Fruit fly (Drosophila melanogaster) whole organism, embryonic: ENCODE results near the gene Ir75d.

Experiments used
- Bgb ChIP-seq: fragments of 200-800 bp; sonication (Bioruptor generic); IDR thresholded peaks from 2 replicates; pipeline ENCODE4 v1.3.6; 2022; ENCODE audit warnings: missing biosample characterization, missing genetic modification characterization; ENCODE audit not compliant: partially characterized antibody
- CG10543 ChIP-seq: fragments of 200-800 bp; sonication (Bioruptor generic); optimal IDR thresholded peaks from 3 replicates; lab custom pipeline; 2017; ENCODE audit warnings: missing biosample characterization, mild to moderate bottlenecking, missing genetic modification characterization, moderate library complexity
- CG11723 ChIP-seq: fragments of 200-800 bp; sonication (Bioruptor generic); optimal IDR thresholded peaks from 2 replicates; lab custom pipeline; 2017; ENCODE audit warnings: missing biosample characterization, mild to moderate bottlenecking, missing genetic modification characterization
- CG13287 ChIP-seq: fragments of 200-800 bp; sonication (Bioruptor generic); IDR thresholded peaks from 2 replicates; pipeline ENCODE4 v1.3.6; 2022; ENCODE audit warnings: missing biosample characterization, missing genetic modification characterization; ENCODE audit not compliant: partially characterized antibody
- CG15696 ChIP-seq: fragments of 200-800 bp; sonication (Bioruptor generic); optimal IDR thresholded peaks from 2 replicates; lab custom pipeline; 2019; ENCODE audit warnings: missing biosample characterization, mild to moderate bottlenecking, missing genetic modification characterization, moderate library complexity
- CG16779 ChIP-seq: fragments of 200-800 bp; sonication (Bioruptor generic); IDR thresholded peaks from 2 replicates; pipeline ENCODE4 v1.3.6; 2022; ENCODE audit warnings: missing biosample characterization, missing genetic modification characterization
- CG16815 ChIP-seq: fragments of 200-800 bp; sonication (Bioruptor generic); optimal IDR thresholded peaks from 3 replicates; lab custom pipeline; 2017; ENCODE audit warnings: missing biosample characterization, mild to moderate bottlenecking, missing genetic modification characterization
- CG17359 ChIP-seq: fragments of 200-800 bp; sonication (Bioruptor generic); optimal IDR thresholded peaks from 3 replicates; lab custom pipeline; 2018; ENCODE audit warnings: missing biosample characterization, mild to moderate bottlenecking, missing genetic modification characterization, moderate library complexity
- CG18262 ChIP-seq: fragments of 200-800 bp; optimal IDR thresholded peaks from 3 replicates; lab custom pipeline; 2019; ENCODE audit warnings: missing biosample characterization, mild to moderate bottlenecking, missing genetic modification characterization, moderate library complexity
- CG31365 ChIP-seq: fragments of 200-800 bp; sonication (Bioruptor generic); optimal IDR thresholded peaks from 2 replicates; lab custom pipeline; 2018; ENCODE audit warnings: missing biosample characterization, mild to moderate bottlenecking, missing genetic modification characterization
- CG3281 ChIP-seq: fragments of 200-800 bp; sonication (Bioruptor generic); optimal IDR thresholded peaks from 3 replicates; lab custom pipeline; 2017; ENCODE audit warnings: missing biosample characterization, mild to moderate bottlenecking, missing genetic modification characterization
- CG3847 ChIP-seq: fragments of 200-800 bp; sonication (Bioruptor generic); IDR thresholded peaks from 2 replicates; pipeline ENCODE4 v1.3.6; 2022; ENCODE audit warnings: missing biosample characterization, missing genetic modification characterization
- CG6689 ChIP-seq: fragments of 200-800 bp; sonication (Bioruptor generic); IDR thresholded peaks from 2 replicates; pipeline ENCODE4 v1.3.6; 2022; ENCODE audit warnings: missing biosample characterization, missing genetic modification characterization
- CG7271 ChIP-seq: fragments of 200-800 bp; sonication (Bioruptor generic); optimal IDR thresholded peaks from 2 replicates; lab custom pipeline; 2018; ENCODE audit warnings: missing biosample characterization, mild to moderate bottlenecking, missing genetic modification characterization, moderate library complexity
- CG8290 ChIP-seq, 3 experiments: fragments of 200-800 bp; sonication (Bioruptor generic); optimal IDR thresholded peaks; 2 replicates each; lab custom pipeline; 2016 to 2019; ENCODE audit warnings: missing biosample characterization in 3 of 3, missing genetic modification characterization in 3 of 3, mild to moderate bottlenecking in 2 of 3, moderate library complexity in 1 of 3
- CHES-1-like ChIP-seq: fragments of 200-800 bp; sonication (Bioruptor generic); optimal IDR thresholded peaks from 2 replicates; lab custom pipeline; 2016; ENCODE audit warnings: missing biosample characterization, missing genetic modification characterization
- Camta ChIP-seq: fragments of 200-800 bp; sonication (Bioruptor generic); optimal IDR thresholded peaks from 2 replicates; lab custom pipeline; 2016; ENCODE audit warnings: missing biosample characterization, missing genetic modification characterization
- CoRest ChIP-seq: fragments of 200-800 bp; sonication (Bioruptor generic); optimal IDR thresholded peaks from 3 replicates; lab custom pipeline; 2018; ENCODE audit warnings: missing biosample characterization, mild to moderate bottlenecking, missing genetic modification characterization, moderate library complexity
- Dbx ChIP-seq: fragments of 200-800 bp; sonication (Bioruptor generic); IDR thresholded peaks from 3 replicates; pipeline ENCODE4 v1.3.6; 2022; ENCODE audit warnings: missing biosample characterization, missing genetic modification characterization
- Eip74EF ChIP-seq, 2 experiments: fragments of 200-800 bp in 1 of 2; fragments of >200 bp in 1 of 2; sonication (Bioruptor generic) in 1 of 2; optimal IDR thresholded peaks; 2 replicates each; lab custom pipeline; 2017 to 2019; ENCODE audit warnings: missing biosample characterization in 2 of 2, missing genetic modification characterization in 2 of 2, mild to moderate bottlenecking in 1 of 2, moderate library complexity in 1 of 2
- Fer1 ChIP-seq: fragments of 200-800 bp; sonication (Bioruptor generic); optimal IDR thresholded peaks from 2 replicates; lab custom pipeline; 2017; ENCODE audit warnings: missing biosample characterization, mild to moderate bottlenecking, missing genetic modification characterization
- Gug ChIP-seq: fragments of 200-800 bp; sonication (Bioruptor generic); IDR thresholded peaks from 4 replicates; pipeline ENCODE4 v1.3.6; 2022; ENCODE audit warnings: missing biosample characterization, missing genetic modification characterization
- Hr3 ChIP-seq: fragments of 200-800 bp; sonication (Bioruptor generic); optimal IDR thresholded peaks from 3 replicates; lab custom pipeline; 2016; ENCODE audit warnings: missing biosample characterization, missing genetic modification characterization
- Lim3 ChIP-seq: fragments of 200-800 bp; sonication (Bioruptor generic); IDR thresholded peaks from 2 replicates; pipeline ENCODE4 v1.3.6; 2022; ENCODE audit warnings: missing biosample characterization, missing genetic modification characterization
- Oaz ChIP-seq: fragments of 200-800 bp; sonication (Bioruptor generic); IDR thresholded peaks from 2 replicates; pipeline ENCODE4 v1.3.6; 2022; ENCODE audit warnings: missing biosample characterization, missing genetic modification characterization
- Opbp ChIP-seq: fragments of 200-800 bp; sonication (Bioruptor generic); IDR thresholded peaks from 3 replicates; pipeline ENCODE4 v1.3.6; 2022; ENCODE audit warnings: missing biosample characterization, missing genetic modification characterization; ENCODE audit not compliant: partially characterized antibody
- Optix ChIP-seq: fragments of 200-800 bp; sonication (Bioruptor generic); IDR thresholded peaks from 3 replicates; pipeline ENCODE4 v1.3.6; 2022; ENCODE audit warnings: missing biosample characterization, missing genetic modification characterization
- Sox102F ChIP-seq: fragments of 200-800 bp; sonication (Bioruptor generic); optimal IDR thresholded peaks from 2 replicates; lab custom pipeline; 2018; ENCODE audit warnings: missing biosample characterization, mild to moderate bottlenecking, missing genetic modification characterization, moderate library complexity
- chif ChIP-seq, 2 experiments: fragments of 200-800 bp; sonication (Bioruptor generic); optimal IDR thresholded peaks; 3 replicates each; lab custom pipeline; 2016; ENCODE audit warnings: missing biosample characterization in 2 of 2, missing genetic modification characterization in 2 of 2
- crp ChIP-seq, 2 experiments: fragments of 200-800 bp; sonication (Bioruptor generic); optimal IDR thresholded peaks; 2 replicates in 1 of 2; 3 replicates in 1 of 2; lab custom pipeline; 2017; ENCODE audit warnings: missing biosample characterization in 2 of 2, missing genetic modification characterization in 2 of 2, mild to moderate bottlenecking in 1 of 2, moderate library complexity in 1 of 2
- ewg ChIP-seq: fragments of 200-800 bp; sonication (Bioruptor generic); optimal IDR thresholded peaks from 3 replicates; lab custom pipeline; 2017; ENCODE audit warnings: mild to moderate bottlenecking, missing biosample characterization, missing genetic modification reagents, missing genetic modification characterization
- fd64A ChIP-seq: fragments of 200-800 bp; sonication (Bioruptor generic); optimal IDR thresholded peaks from 3 replicates; lab custom pipeline; 2018; ENCODE audit warnings: missing biosample characterization, mild to moderate bottlenecking, missing genetic modification characterization
- hkb ChIP-seq, 2 experiments: fragments of 200-800 bp in 1 of 2; fragments of >200 bp in 1 of 2; sonication (Bioruptor generic) in 1 of 2; IDR thresholded peaks in 1 of 2; optimal IDR thresholded peaks in 1 of 2; 2 replicates each; pipeline versions ENCODE4 v1.3.6 to Lab custom; 2017 to 2022; ENCODE audit warnings: missing biosample characterization in 1 of 2, missing genetic modification characterization in 1 of 2
- jumu ChIP-seq: fragments of 200-800 bp; sonication (Bioruptor generic); optimal IDR thresholded peaks from 3 replicates; lab custom pipeline; 2016; ENCODE audit warnings: missing biosample characterization, missing genetic modification characterization
- lbe ChIP-seq: fragments of 200-800 bp; sonication (Bioruptor generic); optimal IDR thresholded peaks from 2 replicates; lab custom pipeline; 2016; ENCODE audit warnings: missing biosample characterization, mild to moderate bottlenecking, missing genetic modification characterization
- mam ChIP-seq: fragments of 200-800 bp; sonication (Bioruptor generic); optimal IDR thresholded peaks from 3 replicates; lab custom pipeline; 2016; ENCODE audit warnings: missing biosample characterization, missing genetic modification characterization
- nerfin-1 ChIP-seq: fragments of 200-800 bp; sonication (Bioruptor generic); optimal IDR thresholded peaks from 3 replicates; lab custom pipeline; 2019; ENCODE audit warnings: missing biosample characterization, mild to moderate bottlenecking, missing genetic modification characterization, moderate library complexity
- pfk ChIP-seq: fragments of 200-800 bp; sonication (Bioruptor generic); optimal IDR thresholded peaks from 2 replicates; lab custom pipeline; 2018; ENCODE audit warnings: missing biosample characterization, mild to moderate bottlenecking, missing genetic modification characterization, moderate library complexity
- pita ChIP-seq: fragments of 200-800 bp; sonication (Bioruptor generic); optimal IDR thresholded peaks from 2 replicates; lab custom pipeline; 2017; ENCODE audit warnings: missing biosample characterization, mild to moderate bottlenecking, missing genetic modification characterization
- prd ChIP-seq, 3 experiments: fragments of >200 bp in 2 of 3; fragments of 200-800 bp in 1 of 3; sonication (Bioruptor generic) in 1 of 3; optimal IDR thresholded peaks in 2 of 3; IDR thresholded peaks in 1 of 3; 2 replicates in 2 of 3; 3 replicates in 1 of 3; pipeline versions ENCODE4 v1.3.6 to Lab custom; 2017 to 2022; ENCODE audit warnings: missing biosample characterization in 1 of 3, missing genetic modification characterization in 1 of 3
- salm ChIP-seq: fragments of 200-800 bp; sonication (Bioruptor generic); optimal IDR thresholded peaks from 2 replicates; lab custom pipeline; 2018; ENCODE audit warnings: missing biosample characterization, mild to moderate bottlenecking, missing genetic modification characterization
- scrt ChIP-seq: fragments of 200-800 bp; sonication (Bioruptor generic); optimal IDR thresholded peaks from 2 replicates; lab custom pipeline; 2018; ENCODE audit warnings: missing biosample characterization, mild to moderate bottlenecking, missing genetic modification characterization, moderate library complexity
- seq ChIP-seq: fragments of 200-800 bp; sonication (Bioruptor generic); IDR thresholded peaks from 2 replicates; pipeline ENCODE4 v1.3.6; 2022; ENCODE audit warnings: missing biosample characterization, missing genetic modification characterization
- shn ChIP-seq: fragments of 200-800 bp; sonication (Bioruptor generic); optimal IDR thresholded peaks from 3 replicates; lab custom pipeline; 2016; ENCODE audit warnings: missing biosample characterization, missing genetic modification characterization
- slp2 ChIP-seq: fragments of 200-800 bp; sonication (Bioruptor generic); optimal IDR thresholded peaks from 2 replicates; lab custom pipeline; 2016; ENCODE audit warnings: missing biosample characterization, missing genetic modification characterization
- so ChIP-seq: fragments of 200-800 bp; sonication (Bioruptor generic); IDR thresholded peaks from 3 replicates; pipeline ENCODE4 v1.3.6; 2022; ENCODE audit warnings: missing biosample characterization, missing genetic modification characterization
- sob ChIP-seq: fragments of 200-800 bp; sonication (Bioruptor generic); IDR thresholded peaks from 2 replicates; pipeline ENCODE4 v1.3.6; 2022; ENCODE audit warnings: missing biosample characterization, missing genetic modification characterization
- ssp ChIP-seq: fragments of 200-800 bp; sonication (Bioruptor generic); IDR thresholded peaks from 2 replicates; pipeline ENCODE4 v1.3.6; 2022; ENCODE audit warnings: missing biosample characterization, missing genetic modification characterization
- trem ChIP-seq: fragments of 200-800 bp; optimal IDR thresholded peaks from 3 replicates; lab custom pipeline; 2019; ENCODE audit warnings: missing biosample characterization, mild to moderate bottlenecking, missing genetic modification characterization, moderate library complexity

The Ir75d gene

DNA sequence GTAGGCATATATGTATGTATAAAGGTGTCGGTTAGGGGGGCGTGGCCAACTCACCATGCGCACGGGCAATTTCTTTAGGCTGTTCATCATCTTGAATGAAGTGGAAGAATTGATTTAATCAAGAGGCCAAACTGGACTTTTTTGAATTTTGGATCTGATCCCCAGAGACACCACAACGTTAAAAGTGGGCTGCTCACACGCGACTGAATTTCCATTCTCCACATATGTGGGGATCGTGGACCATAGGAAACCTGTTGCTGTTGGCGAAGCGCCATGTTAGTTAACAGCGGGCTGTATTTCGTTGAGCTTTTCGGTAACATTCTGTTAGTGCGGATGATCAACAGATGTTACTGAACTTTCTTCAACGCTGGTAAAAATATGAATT, 12.9 kb downstream of the Ir75d start, which contains the start of gene CG3902 (continued):
- no peak for TF ChIP-seq CG17359
- TF ChIP-seq Opbp (GFP tag; lab: Robert Waterston, UW) = peak; percentile 66; the same call in 1 of the 3 replicates
- TF ChIP-seq CG16815 (GFP tag; lab: Kevin White, UChicago) = no peak
- no peak for TF ChIP-seq Optix (GFP tag; lab: Robert Waterston, UW)
- TF ChIP-seq CG10543 (GFP tag; lab: Kevin White, UChicago) = peak; percentile 71
- TF ChIP-seq trem (tag; lab: Kevin White, UChicago) = no peak
- no peak for TF ChIP-seq slp2
- peak; percentile 6 for TF ChIP-seq nerfin-1 (tag; lab: Kevin White, UChicago)
- TF ChIP-seq pfk (GFP tag; lab: Kevin White, UChicago) = no peak
- no peak for TF ChIP-seq salm (tag; lab: Kevin White, UChicago)
- TF ChIP-seq Bgb (GFP tag; lab: Robert Waterston, UW) = peak; percentile 59; the same call in 1 of the 2 replicates
- no peak for TF ChIP-seq shn
- TF ChIP-seq prd (optimal IDR thresholded peaks at IDR 0.05; lab: Kevin White, UChicago) = no peak
- no peak for TF ChIP-seq prd (GFP tag; IDR thresholded peaks at IDR 0.05; lab: Robert Waterston, UW)
- peak; percentile 61 for TF ChIP-seq Fer1 (GFP tag; lab: Kevin White, UChicago)
- TF ChIP-seq CoRest (tag; lab: Kevin White, UChicago) = no peak
- TF ChIP-seq CG16779 (GFP tag; lab: Robert Waterston, UW) = no peak
- TF ChIP-seq seq (GFP tag; lab: Robert Waterston, UW) = no peak
- TF ChIP-seq hkb (optimal IDR thresholded peaks at IDR 0.05; lab: Kevin White, UChicago) = no peak
- no peak for TF ChIP-seq hkb (GFP tag; IDR thresholded peaks at IDR 0.05; lab: Robert Waterston, UW)
- peak; percentile 5; the same call in 1 of the 2 replicates for TF ChIP-seq CG13287
- no peak for TF ChIP-seq CG11723 (GFP tag; lab: Kevin White, UChicago)
- no peak for TF ChIP-seq CG7271 (tag; lab: Kevin White, UChicago)
- no peak for TF ChIP-seq mam
- no peak for TF ChIP-seq Lim3 (GFP tag; lab: Robert Waterston, UW)
- TF ChIP-seq CG18262 (tag; lab: Kevin White, UChicago) = no peak
- TF ChIP-seq Camta (GFP tag; lab: Kevin White, UChicago) = no peak
- no peak for TF ChIP-seq Hr3 (GFP tag; lab: Kevin White, UChicago)
- no peak for TF ChIP-seq ewg (GFP tag; lab: Kevin White, UChicago)
- TF ChIP-seq pita (GFP tag; lab: Kevin White, UChicago) = no peak
- peak; percentile 29; the same call in 1 of the 2 replicates for TF ChIP-seq sob (GFP tag; lab: Robert Waterston, UW)
- TF ChIP-seq CG6689 (GFP tag; lab: Robert Waterston, UW) = no peak
- TF ChIP-seq Eip74EF (GFP tag; optimal IDR thresholded peaks at IDR 0.05; lab: Kevin White, UChicago) = peak in 1 of 2 experiments; percentile 19
- no peak for TF ChIP-seq ssp (GFP tag; lab: Robert Waterston, UW)
- TF ChIP-seq jumu = no peak
- no peak for TF ChIP-seq Oaz (GFP tag; lab: Robert Waterston, UW)
- TF ChIP-seq chif (GFP tag; optimal IDR thresholded peaks at IDR 0.05; lab: Kevin White, UChicago) = no peak
- peak; percentile 2 for TF ChIP-seq scrt (GFP tag; lab: Kevin White, UChicago)
- no peak for TF ChIP-seq so (GFP tag; lab: Robert Waterston, UW)
- TF ChIP-seq CG8290 (GFP tag; optimal IDR thresholded peaks at IDR 0.05; lab: Kevin White, UChicago) = no peak
- peak in 1 of 2 experiments; percentile 79 for TF ChIP-seq CG8290 (tag; optimal IDR thresholded peaks at IDR 0.05; lab: Kevin White, UChicago)
- TF ChIP-seq CHES-1-like (GFP tag; lab: Kevin White, UChicago) = peak; percentile 28
- TF ChIP-seq crp (GFP tag; optimal IDR thresholded peaks at IDR 0.05; lab: Kevin White, UChicago) = no peak
- peak; percentile 16 for TF ChIP-seq CG3281 (GFP tag; lab: Kevin White, UChicago)
- peak; percentile 33 for TF ChIP-seq fd64A
- TF ChIP-seq CG3847 = no peak
- TF ChIP-seq lbe (GFP tag; lab: Kevin White, UChicago) = peak; percentile 32
- peak; percentile 25 for TF ChIP-seq CG31365 (tag; lab: Kevin White, UChicago)
- peak; percentile 36; the same call in 1 of the 3 replicates for TF ChIP-seq Dbx (GFP tag; lab: Robert Waterston, UW)
- TF ChIP-seq Gug (GFP tag; lab: Robert Waterston, UW) = no peak
- no peak for TF ChIP-seq Sox102F
- no peak for TF ChIP-seq CG15696 (tag; lab: Kevin White, UChicago)
